Fruit fly (Drosophila melanogaster): ENCODE measurements around the gene AP-1gamma.

AP-1gamma gene

dm6 chrX:9158366-9158765 is 49.9 kb downstream of the AP-1gamma start, which contains the start of the genes Ost48 and Dlip1:
Gene Ost48, minus strand, starts transcription at chrX:9158515.
Gene Dlip1, plus strand, starts transcription at chrX:9158622.
- no peak for TF ChIP-seq Rel (GFP tag; optimal IDR thresholded peaks at IDR 0.05)
- peak; percentile 3 for TF ChIP-seq Rel (tag; optimal IDR thresholded peaks at IDR 0.05)
- no peak for TF ChIP-seq Hr83 (GFP tag; optimal IDR thresholded peaks at IDR 0.05; ENCODE audit: poor library complexity, severe bottlenecking)

dm6 chrX:9159736-9160135 is 51.2 kb downstream of the AP-1gamma start, which contains the start of gene NdufA3:
Gene NdufA3, minus strand, starts transcription at chrX:9160052.
- no peak for TF ChIP-seq CG32264 (GFP tag; optimal IDR thresholded peaks at IDR 0.05)
- TF ChIP-seq Hr83 (GFP tag; optimal IDR thresholded peaks at IDR 0.05; ENCODE audit: poor library complexity, severe bottlenecking), result peak; percentile 36
- TF ChIP-seq Rel (GFP tag; optimal IDR thresholded peaks at IDR 0.05), result no peak
- TF ChIP-seq Rel (tag; optimal IDR thresholded peaks at IDR 0.05), result peak; percentile 11
- no peak for TF ChIP-seq Dif (GFP tag; optimal IDR thresholded peaks at IDR 0.05; ENCODE audit: partially characterized antibody)

- TF ChIP-seq Rel (GFP tag; optimal IDR thresholded peaks at IDR 0.05) (no peak), Rel (tag; optimal IDR thresholded peaks at IDR 0.05) (peak; percentile 97), Myc (optimal IDR thresholded peaks at IDR 0.05) (peak; percentile 13), CrebA (GFP tag; optimal IDR thresholded peaks at IDR 0.05; ENCODE audit: borderline replicate concordance) (no peak)
These were observed 53.4 kb downstream of the AP-1gamma start, which contains the start of the genes Zpr1 and CG44532 for dm6 chrX:9161912-9162311. Gene Zpr1, minus strand, starts transcription at chrX:9162090. Gene CG44532, plus strand, starts transcription at chrX:9162092.

dm6 chrX:9163110-9163509 is 54.6 kb downstream of the AP-1gamma start, which contains the start of gene mei-P26:
Gene mei-P26, plus strand, starts transcription at chrX:9163255.
- TF ChIP-seq OdsH (GFP tag; optimal IDR thresholded peaks at IDR 0.05) (no peak), lola (GFP tag; optimal IDR thresholded peaks at IDR 0.05) (no peak), Hr83 (GFP tag; optimal IDR thresholded peaks at IDR 0.05; ENCODE audit: poor library complexity, severe bottlenecking) (peak; percentile 3), usp (GFP tag; optimal IDR thresholded peaks at IDR 0.05) (no peak), psq (GFP tag; optimal IDR thresholded peaks at IDR 0.05) (no peak), Rel (GFP tag; optimal IDR thresholded peaks at IDR 0.05) (no peak), Rel (tag; optimal IDR thresholded peaks at IDR 0.05) (peak; percentile 64), Dfd (GFP tag; optimal IDR thresholded peaks at IDR 0.05) (no peak), dl (GFP tag; optimal IDR thresholded peaks at IDR 0.05; ENCODE audit: insufficient read depth in 1 of 2, partially characterized antibody in 2 of 2) (no peak), pan (optimal IDR thresholded peaks at IDR 0.05) (no peak), brk (GFP tag; optimal IDR thresholded peaks at IDR 0.05) (no peak), foxo (GFP tag; optimal IDR thresholded peaks at IDR 0.05) (no peak), h (GFP tag; optimal IDR thresholded peaks at IDR 0.05) (no peak), Mio (GFP tag; optimal IDR thresholded peaks at IDR 0.05) (no peak), Vsx2 (GFP tag; optimal IDR thresholded peaks at IDR 0.05; ENCODE audit: partially characterized antibody) (no peak), dmrt93B (GFP tag; optimal IDR thresholded peaks at IDR 0.05) (no peak), fru (GFP tag; optimal IDR thresholded peaks at IDR 0.05) (peak; percentile 3), HLH106 (tag; optimal IDR thresholded peaks at IDR 0.05) (no peak), jim (GFP tag; optimal IDR thresholded peaks at IDR 0.05) (no peak), Myc (optimal IDR thresholded peaks at IDR 0.05) (no peak), ey (GFP tag; optimal IDR thresholded peaks at IDR 0.05) (no peak), Abd-B (GFP tag; optimal IDR thresholded peaks at IDR 0.05) (no peak), rgr (GFP tag; optimal IDR thresholded peaks at IDR 0.05) (peak; percentile 22), Sp1 (GFP tag; optimal IDR thresholded peaks at IDR 0.05) (no peak), tai (GFP tag; optimal IDR thresholded peaks at IDR 0.05) (no peak), woc (GFP tag; optimal IDR thresholded peaks at IDR 0.05) (no peak), Jra (GFP tag; optimal IDR thresholded peaks at IDR 0.05) (peak; percentile 18), CG32264 (GFP tag; optimal IDR thresholded peaks at IDR 0.05) (no peak), GATAd (GFP tag; optimal IDR thresholded peaks at IDR 0.05) (no peak), Hr78 (GFP tag; optimal IDR thresholded peaks at IDR 0.05) (no peak), sage (GFP tag; optimal IDR thresholded peaks at IDR 0.05) (no peak), dsf (GFP tag; optimal IDR thresholded peaks at IDR 0.05; ENCODE audit: borderline replicate concordance) (no peak), sv (GFP tag; optimal IDR thresholded peaks at IDR 0.05) (no peak), N (GFP tag; optimal IDR thresholded peaks at IDR 0.05) (no peak), CrebA (GFP tag; optimal IDR thresholded peaks at IDR 0.05; ENCODE audit: borderline replicate concordance) (no peak), CG9705 (GFP tag; optimal IDR thresholded peaks at IDR 0.05) (no peak), Dif (GFP tag; optimal IDR thresholded peaks at IDR 0.05; ENCODE audit: partially characterized antibody) (no peak), Hnf4 (GFP tag; optimal IDR thresholded peaks at IDR 0.05) (no peak), br (GFP tag; optimal IDR thresholded peaks at IDR 0.05) (no peak)

Measured in whole organism, wandering third instar larva.